Fruit fly (Drosophila melanogaster) whole organism, embryonic: ENCODE measurements around the gene bon.

Experiments
- Awh ChIP-seq: fragments of 200-800 bp; sonication (Bioruptor generic); IDR thresholded peaks from 2 replicates; pipeline ENCODE4, ENCODE4 v1.3.6; 2022; ENCODE audit warnings: missing biosample characterization, missing genetic modification characterization
- CG10565 ChIP-seq: fragments of 200-800 bp; sonication (Bioruptor generic); optimal IDR thresholded peaks from 3 replicates; lab custom pipeline; 2016; ENCODE audit warnings: missing biosample characterization, mild to moderate bottlenecking, missing genetic modification characterization
- CG13424 ChIP-seq: fragments of 200-800 bp; sonication (Bioruptor generic); optimal IDR thresholded peaks from 2 replicates; lab custom pipeline; 2019; ENCODE audit warnings: missing biosample characterization, mild to moderate bottlenecking, missing genetic modification characterization, moderate library complexity
- CG1603 ChIP-seq: fragments of 200-800 bp; sonication (Bioruptor generic); optimal IDR thresholded peaks from 2 replicates; lab custom pipeline; 2019; ENCODE audit warnings: missing biosample characterization, mild to moderate bottlenecking, missing genetic modification characterization, moderate library complexity
- CG2875 ChIP-seq: fragments of 200-800 bp; sonication (Bioruptor generic); optimal IDR thresholded peaks from 2 replicates; lab custom pipeline; 2017; ENCODE audit warnings: missing biosample characterization, mild to moderate bottlenecking, missing genetic modification characterization, missing genetic modification reagents
- CG32532 ChIP-seq: fragments of 200-800 bp; sonication (Bioruptor generic); IDR thresholded peaks from 2 replicates; pipeline ENCODE4 v1.3.6; 2022; ENCODE audit warnings: missing biosample characterization, missing genetic modification characterization
- CG4282 ChIP-seq: fragments of 200-800 bp; sonication (Bioruptor generic); optimal IDR thresholded peaks from 2 replicates; lab custom pipeline; 2016; ENCODE audit warnings: missing biosample characterization, missing genetic modification characterization
- CG6254 ChIP-seq: fragments of 200-800 bp; sonication (Bioruptor generic); optimal IDR thresholded peaks from 3 replicates; lab custom pipeline; 2017; ENCODE audit warnings: mild to moderate bottlenecking, missing biosample characterization, missing genetic modification reagents, missing genetic modification characterization
- CG7928 ChIP-seq: fragments of 200-800 bp; sonication (Bioruptor generic); optimal IDR thresholded peaks from 2 replicates; lab custom pipeline; 2017; ENCODE audit warnings: missing biosample characterization, mild to moderate bottlenecking, missing genetic modification characterization
- CG7963 ChIP-seq: fragments of 200-800 bp; sonication (Bioruptor generic); IDR thresholded peaks from 3 replicates; pipeline ENCODE4 v1.3.6; 2022; ENCODE audit warnings: missing biosample characterization, missing genetic modification characterization; ENCODE audit not compliant: partially characterized antibody
- Dbx ChIP-seq: fragments of 200-800 bp; sonication (Bioruptor generic); IDR thresholded peaks from 3 replicates; pipeline ENCODE4 v1.3.6; 2022; ENCODE audit warnings: missing biosample characterization, missing genetic modification characterization
- Dp ChIP-seq: fragments of 200-800 bp; sonication (Bioruptor generic); optimal IDR thresholded peaks from 2 replicates; lab custom pipeline; 2018; ENCODE audit warnings: missing biosample characterization, mild to moderate bottlenecking, missing genetic modification characterization, moderate library complexity
- MBD-R2 ChIP-seq: fragments of 200-800 bp; sonication (Bioruptor generic); IDR thresholded peaks from 2 replicates; pipeline ENCODE4 v1.3.6; 2022; ENCODE audit warnings: missing biosample characterization, missing genetic modification characterization
- MESR4 ChIP-seq: fragments of 200-800 bp; sonication (Bioruptor generic); optimal IDR thresholded peaks from 2 replicates; lab custom pipeline; 2018; ENCODE audit warnings: missing biosample characterization, mild to moderate bottlenecking, missing genetic modification characterization, moderate library complexity
- Nf-YB ChIP-seq: fragments of 200-800 bp; sonication (Bioruptor generic); optimal IDR thresholded peaks from 3 replicates; lab custom pipeline; 2019; ENCODE audit warnings: missing biosample characterization, mild to moderate bottlenecking, missing genetic modification characterization, moderate library complexity
- Trl ChIP-seq, 3 experiments: fragments of >200 bp in 2 of 3; fragments of 200-800 bp in 1 of 3; sonication (Bioruptor generic) in 1 of 3; optimal IDR thresholded peaks; 2 replicates in 1 of 3; 3 replicates in 2 of 3; lab custom pipeline; 2016 to 2017; ENCODE audit warnings: missing biosample characterization in 1 of 3, missing genetic modification characterization in 1 of 3
- ase ChIP-seq: fragments of 200-800 bp; sonication (Bioruptor generic); IDR thresholded peaks from 3 replicates; pipeline ENCODE4 v1.3.6; 2022; ENCODE audit warnings: missing biosample characterization, missing genetic modification characterization
- bab2 ChIP-seq: fragments of 200-800 bp; sonication (Bioruptor generic); optimal IDR thresholded peaks from 2 replicates; lab custom pipeline; 2016; ENCODE audit warnings: missing biosample characterization, missing genetic modification characterization
- br ChIP-seq: fragments of >200 bp; optimal IDR thresholded peaks from 2 replicates; lab custom pipeline; 2017
- btn ChIP-seq: fragments of 200-800 bp; sonication (Bioruptor generic); optimal IDR thresholded peaks from 2 replicates; lab custom pipeline; 2016; ENCODE audit warnings: missing biosample characterization, missing genetic modification characterization
- cg ChIP-seq: fragments of 200-800 bp; sonication (Bioruptor generic); optimal IDR thresholded peaks from 3 replicates; lab custom pipeline; 2019; ENCODE audit warnings: missing biosample characterization, mild to moderate bottlenecking, missing genetic modification characterization, moderate library complexity
- chm ChIP-seq: fragments of 200-800 bp; sonication (Bioruptor generic); IDR thresholded peaks from 2 replicates; pipeline ENCODE4 v1.3.6; 2022; ENCODE audit warnings: missing biosample characterization, missing genetic modification characterization
- chn ChIP-seq: fragments of 200-800 bp; sonication (Bioruptor generic); optimal IDR thresholded peaks from 2 replicates; lab custom pipeline; 2016; ENCODE audit warnings: missing biosample characterization, missing genetic modification characterization
- dan ChIP-seq: fragments of 200-800 bp; sonication (Bioruptor generic); IDR thresholded peaks from 2 replicates; pipeline ENCODE4 v1.3.6; 2022; ENCODE audit warnings: missing biosample characterization, missing genetic modification characterization
- ewg ChIP-seq: fragments of 200-800 bp; sonication (Bioruptor generic); optimal IDR thresholded peaks from 3 replicates; lab custom pipeline; 2017; ENCODE audit warnings: mild to moderate bottlenecking, missing biosample characterization, missing genetic modification reagents, missing genetic modification characterization
- fd102C ChIP-seq: fragments of 200-800 bp; sonication (Bioruptor generic); optimal IDR thresholded peaks from 2 replicates; lab custom pipeline; 2018; ENCODE audit warnings: missing biosample characterization, mild to moderate bottlenecking, missing genetic modification characterization, moderate library complexity
- kah ChIP-seq: fragments of 200-800 bp; sonication (Bioruptor generic); optimal IDR thresholded peaks from 2 replicates; lab custom pipeline; 2018; ENCODE audit warnings: missing biosample characterization, mild to moderate bottlenecking, missing genetic modification characterization
- nerfin-1 ChIP-seq: fragments of 200-800 bp; sonication (Bioruptor generic); optimal IDR thresholded peaks from 3 replicates; lab custom pipeline; 2019; ENCODE audit warnings: missing biosample characterization, mild to moderate bottlenecking, missing genetic modification characterization, moderate library complexity
- nmo ChIP-seq: fragments of 200-800 bp; sonication (Bioruptor generic); optimal IDR thresholded peaks from 2 replicates; lab custom pipeline; 2018; ENCODE audit warnings: missing biosample characterization, mild to moderate bottlenecking, missing genetic modification characterization, moderate library complexity
- onecut ChIP-seq: fragments of 200-800 bp; sonication (Bioruptor generic); IDR thresholded peaks from 2 replicates; pipeline ENCODE4 v1.3.6; 2022; ENCODE audit warnings: missing biosample characterization, missing genetic modification characterization
- pho ChIP-seq: fragments of 200-800 bp; sonication (Bioruptor generic); optimal IDR thresholded peaks from 2 replicates; lab custom pipeline; 2016; ENCODE audit warnings: missing biosample characterization, missing genetic modification characterization
- scrt ChIP-seq: fragments of 200-800 bp; sonication (Bioruptor generic); optimal IDR thresholded peaks from 2 replicates; lab custom pipeline; 2018; ENCODE audit warnings: missing biosample characterization, mild to moderate bottlenecking, missing genetic modification characterization, moderate library complexity
- seq ChIP-seq: fragments of 200-800 bp; sonication (Bioruptor generic); IDR thresholded peaks from 2 replicates; pipeline ENCODE4 v1.3.6; 2022; ENCODE audit warnings: missing biosample characterization, missing genetic modification characterization
- slp2 ChIP-seq: fragments of 200-800 bp; sonication (Bioruptor generic); optimal IDR thresholded peaks from 2 replicates; lab custom pipeline; 2016; ENCODE audit warnings: missing biosample characterization, missing genetic modification characterization
- sna ChIP-seq: fragments of 200-800 bp; sonication (Bioruptor generic); IDR thresholded peaks from 2 replicates; pipeline ENCODE4 v1.3.6; 2022; ENCODE audit warnings: missing biosample characterization, missing genetic modification characterization; ENCODE audit not compliant: partially characterized antibody
- stc ChIP-seq: fragments of 200-800 bp; sonication (Bioruptor generic); IDR thresholded peaks from 2 replicates; pipeline ENCODE4 v1.3.6; 2022; ENCODE audit warnings: missing biosample characterization, missing genetic modification characterization
- trh ChIP-seq: fragments of 200-800 bp; sonication (Bioruptor generic); optimal IDR thresholded peaks from 2 replicates; lab custom pipeline; 2016; ENCODE audit warnings: missing biosample characterization, missing genetic modification characterization
- tx ChIP-seq: fragments of 200-800 bp; sonication (Bioruptor generic); optimal IDR thresholded peaks from 2 replicates; lab custom pipeline; 2016; ENCODE audit warnings: missing biosample characterization, missing genetic modification characterization
- vnd ChIP-seq: fragments of 200-800 bp; sonication (Bioruptor generic); IDR thresholded peaks from 3 replicates; pipeline ENCODE4 v1.3.6; 2022; ENCODE audit warnings: missing biosample characterization, missing genetic modification characterization; ENCODE audit not compliant: partially characterized antibody
- vvl ChIP-seq: fragments of 200-800 bp; sonication (Bioruptor generic); IDR thresholded peaks from 2 replicates; pipeline ENCODE4 v1.3.6; 2022; ENCODE audit warnings: missing biosample characterization, missing genetic modification characterization
- z ChIP-seq: fragments of 200-800 bp; sonication (Bioruptor generic); IDR thresholded peaks from 3 replicates; pipeline ENCODE4 v1.3.6; 2022; ENCODE audit warnings: missing biosample characterization, missing genetic modification characterization
- zen ChIP-seq: fragments of 200-800 bp; sonication (Bioruptor generic); optimal IDR thresholded peaks from 3 replicates; lab custom pipeline; 2018; ENCODE audit warnings: missing biosample characterization, mild to moderate bottlenecking, missing genetic modification characterization, moderate library complexity
- zfh1 ChIP-seq: fragments of 200-800 bp; sonication (Bioruptor generic); IDR thresholded peaks from 3 replicates; pipeline ENCODE4 v1.3.6; 2022; ENCODE audit warnings: missing biosample characterization, missing genetic modification characterization

The bon gene

DNA sequence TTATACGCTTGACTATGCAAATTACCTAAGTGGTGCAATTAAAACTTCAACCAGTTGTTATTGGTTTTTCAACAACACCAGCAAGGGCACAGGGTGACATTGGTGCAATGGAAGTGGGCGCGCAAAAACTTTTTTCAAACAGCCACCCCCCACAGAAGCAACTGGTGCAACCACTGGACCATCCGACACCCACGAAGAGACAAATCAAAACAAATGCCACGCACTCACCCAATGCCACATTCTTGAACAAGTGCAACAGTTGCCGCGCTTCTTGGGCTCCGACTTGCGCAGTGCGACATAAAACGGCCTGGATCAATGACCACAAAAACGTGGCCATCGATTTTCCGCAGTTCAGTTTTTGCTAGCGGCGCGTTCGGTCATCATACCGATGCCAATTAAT is 42.8 kb downstream of the bon start (continued):
- peak; percentile 8 for TF ChIP-seq MESR4 (GFP tag; lab: Kevin White, UChicago)
- TF ChIP-seq CG32532 = peak; percentile 46; the same call in 1 of the 2 replicates
- TF ChIP-seq scrt (GFP tag; lab: Kevin White, UChicago) = peak; percentile 100
- TF ChIP-seq Nf-YB (GFP tag; lab: Kevin White, UChicago) = no peak
- no peak for TF ChIP-seq sna (GFP tag; lab: Robert Waterston, UW)
- no peak for TF ChIP-seq trh (GFP tag; lab: Kevin White, UChicago)
- no peak for TF ChIP-seq nmo (GFP tag; lab: Kevin White, UChicago)
- TF ChIP-seq tx (GFP tag; lab: Kevin White, UChicago) = no peak
- 0 out of 3 replicates have a peak, but pooled peaks have one; percentile 18 for TF ChIP-seq zfh1 (GFP tag; lab: Robert Waterston, UW)
- TF ChIP-seq ase (GFP tag; lab: Robert Waterston, UW) = no peak
- peak; percentile 93 for TF ChIP-seq ewg (GFP tag; lab: Kevin White, UChicago)
- TF ChIP-seq CG4282 (GFP tag; lab: Kevin White, UChicago) = no peak
- peak; percentile 46 for TF ChIP-seq chm (GFP tag; lab: Robert Waterston, UW)
- 0 out of 2 replicates have a peak, but pooled peaks have one; percentile 30 for TF ChIP-seq Awh (GFP tag; lab: Robert Waterston, UW)
- no peak for TF ChIP-seq slp2 (GFP tag; lab: Kevin White, UChicago)
- TF ChIP-seq vnd = no peak
- TF ChIP-seq seq (GFP tag; lab: Robert Waterston, UW) = peak; percentile 62
- 0 out of 2 replicates have a peak, but pooled peaks have one; percentile 27 for TF ChIP-seq stc (GFP tag; lab: Robert Waterston, UW)
- peak; percentile 100 for TF ChIP-seq CG6254 (GFP tag; lab: Kevin White, UChicago)
- no peak for TF ChIP-seq CG10565 (GFP tag; lab: Kevin White, UChicago)
- peak; percentile 34 for TF ChIP-seq kah (GFP tag; lab: Kevin White, UChicago)
- TF ChIP-seq chn (GFP tag; lab: Kevin White, UChicago) = no peak
- no peak for TF ChIP-seq fd102C (GFP tag; lab: Kevin White, UChicago)
- TF ChIP-seq zen (tag; lab: Kevin White, UChicago) = no peak
- 0 out of 3 replicates have a peak, but pooled peaks have one; percentile 37 for TF ChIP-seq CG7963 (GFP tag; lab: Robert Waterston, UW)
- no peak for TF ChIP-seq btn (GFP tag; lab: Kevin White, UChicago)
- TF ChIP-seq onecut = peak; percentile 99
- TF ChIP-seq CG1603 = no peak
- TF ChIP-seq MBD-R2 (GFP tag; lab: Robert Waterston, UW) = peak; percentile 41; the same call in 1 of the 2 replicates
- no peak for TF ChIP-seq CG2875
- TF ChIP-seq cg (GFP tag; lab: Kevin White, UChicago) = no peak
- TF ChIP-seq vvl = peak; percentile 8; the same call in 1 of the 2 replicates
- TF ChIP-seq br (lab: Kevin White, UChicago) = no peak
- peak; percentile 90 for TF ChIP-seq nerfin-1 (tag; lab: Kevin White, UChicago)
- no peak for TF ChIP-seq pho (GFP tag; lab: Kevin White, UChicago)
- peak; percentile 87 for TF ChIP-seq Dp (GFP tag; lab: Kevin White, UChicago)

DNA sequence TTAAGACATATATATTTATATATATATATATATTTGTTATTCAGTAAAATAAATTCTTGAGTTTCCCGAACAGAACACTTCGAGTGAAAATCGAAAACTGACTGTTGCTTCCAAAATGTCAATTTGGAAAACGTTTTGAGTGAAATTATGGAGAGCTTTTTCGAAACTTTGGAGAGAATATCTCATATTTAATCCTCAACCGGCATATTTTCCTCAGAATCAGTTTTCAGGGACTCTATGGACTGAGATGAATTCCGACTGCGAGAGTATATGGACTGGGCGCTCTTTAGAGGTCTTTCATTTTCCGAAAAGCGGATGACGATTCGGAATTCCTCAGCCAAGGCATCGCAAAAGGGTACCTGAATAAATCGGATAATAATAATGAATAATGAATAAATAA is 55.7 kb downstream of the bon start, which contains the start of gene GluRIIE:
Gene GluRIIE, minus strand, starts transcription at position 101 of the 400 bp plus-strand sequence.
- peak; percentile 84 for TF ChIP-seq z (GFP tag; lab: Robert Waterston, UW)
- TF ChIP-seq CG7928 (GFP tag; lab: Kevin White, UChicago) = no peak
- TF ChIP-seq dan = no peak
- no peak for TF ChIP-seq Dbx
- no peak for TF ChIP-seq CG2875
- TF ChIP-seq bab2 (GFP tag; lab: Kevin White, UChicago) = no peak
- no peak for TF ChIP-seq Trl (optimal IDR thresholded peaks at IDR 0.05; lab: Kevin White, UChicago)
- TF ChIP-seq Trl (GFP tag; optimal IDR thresholded peaks at IDR 0.05; lab: Kevin White, UChicago) = no peak
- TF ChIP-seq CG13424 (tag; lab: Kevin White, UChicago) = no peak
